Comparison of ENCODE assay signal across 6 fruit fly cellular contexts in the genomic region with DNA sequence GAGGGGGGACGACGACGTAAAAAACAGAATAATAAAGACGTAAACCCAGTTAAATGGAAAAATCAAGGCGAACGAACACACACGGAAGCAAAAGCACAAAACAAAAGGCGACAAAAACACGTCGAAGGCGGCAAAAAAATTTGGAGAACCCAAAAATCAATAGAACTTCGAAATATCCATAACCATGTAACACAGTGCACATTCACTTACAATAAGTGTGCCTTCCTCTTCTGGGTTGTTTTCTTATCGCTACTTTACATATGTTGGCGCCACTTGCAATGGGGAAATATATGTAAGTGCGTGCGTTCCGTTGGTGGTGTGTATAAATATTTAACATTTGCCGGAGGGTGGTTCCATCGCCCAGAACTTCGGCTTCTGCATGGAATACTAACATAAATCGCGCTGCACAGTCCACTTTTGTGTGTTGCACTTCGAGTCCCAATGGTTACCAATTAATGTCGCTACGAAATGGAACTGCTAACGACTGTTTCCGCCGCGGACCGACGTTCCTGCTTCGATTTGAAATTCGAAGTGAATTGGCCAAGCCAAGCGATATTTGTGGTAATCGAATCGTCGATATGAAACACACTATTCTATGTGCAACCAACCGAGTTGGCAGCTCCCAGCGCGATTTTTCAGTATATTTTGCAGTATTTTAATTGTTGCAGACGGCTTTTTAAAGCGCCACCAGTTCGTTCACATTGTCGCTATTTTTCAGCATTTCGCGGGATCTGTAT.
TF ChIP-seq lines count a peak whose summit lies in the region.

A gene (minus strand): TSS at position 542 of the 737 bp plus-strand sequence.
A gene (plus strand): TSS at position 665 of the 737 bp plus-strand sequence.

- TF ChIP-seq CTCF in S2 (optimal IDR thresholded peaks at IDR 0.05; lab: Kevin White, UChicago) = peak; percentile 45 to 51
- peak; percentile 67 for TF ChIP-seq CTCF in whole organism, embryonic (GFP tag; optimal IDR thresholded peaks at IDR 0.05; lab: Kevin White, UChicago)

TF ChIP-seq in whole organism, adult, 20 proteins besides CTCF, POLR2A, EP300 and RAD21 (continues in another document):
- TF ChIP-seq cic (GFP tag; optimal IDR thresholded peaks at IDR 0.05; lab: Kevin White, UChicago) (no peak), CG11617 (GFP tag; optimal IDR thresholded peaks at IDR 0.05; lab: Kevin White, UChicago) (no peak), CG33017 (tag; optimal IDR thresholded peaks at IDR 0.05; lab: Kevin White, UChicago) (no peak), tj (GFP tag; optimal IDR thresholded peaks at IDR 0.05; lab: Kevin White, UChicago) (no peak), bab1 (GFP tag; optimal IDR thresholded peaks at IDR 0.05; lab: Kevin White, UChicago) (peak; percentile 57), CG14711 (tag; optimal IDR thresholded peaks at IDR 0.05; lab: Kevin White, UChicago) (peak; percentile 9), CG1620 (GFP tag; optimal IDR thresholded peaks at IDR 0.05; lab: Kevin White, UChicago) (peak; percentile 28), ovo (GFP tag; optimal IDR thresholded peaks at IDR 0.05; lab: Kevin White, UChicago) (no peak), CG5204 (GFP tag; optimal IDR thresholded peaks at IDR 0.05; lab: Kevin White, UChicago) (no peak), kay (GFP tag; lab: Kevin White, UChicago; ENCODE audit: borderline replicate concordance) (no peak), pad (GFP tag; optimal IDR thresholded peaks at IDR 0.05; lab: Kevin White, UChicago) (peak; percentile 18), CG7101 (tag; optimal IDR thresholded peaks at IDR 0.05; lab: Kevin White, UChicago) (peak; percentile 30), toe (GFP tag; optimal IDR thresholded peaks at IDR 0.05; lab: Kevin White, UChicago) (no peak), Hr96 (GFP tag; optimal IDR thresholded peaks at IDR 0.05; lab: Kevin White, UChicago) (no peak), Mnt (GFP tag; optimal IDR thresholded peaks at IDR 0.05; lab: Kevin White, UChicago) (peak; percentile 19), Clk (GFP tag; optimal IDR thresholded peaks at IDR 0.05; lab: Kevin White, UChicago) (no peak)

TF ChIP-seq in whole organism, embryonic, 481 proteins besides CTCF, POLR2A, EP300 and RAD21 (continues in another document):
- no peak for TF ChIP-seq disco-r (GFP tag; optimal IDR thresholded peaks at IDR 0.05; lab: Kevin White, UChicago)
- 0 out of 2 replicates have a peak, but pooled peaks have one; percentile 30 for TF ChIP-seq peb (GFP tag; IDR thresholded peaks at IDR 0.05; lab: Robert Waterston, UW)
- 0 out of 2 replicates have a peak, but pooled peaks have one; percentile 9 for TF ChIP-seq CG32532 (GFP tag; IDR thresholded peaks at IDR 0.05; lab: Robert Waterston, UW)
- TF ChIP-seq Awh (GFP tag; IDR thresholded peaks at IDR 0.05; lab: Robert Waterston, UW) = no peak
- TF ChIP-seq Mad (GFP tag; optimal IDR thresholded peaks at IDR 0.05; lab: Kevin White, UChicago) = peak; percentile 25
- no peak for TF ChIP-seq CG1529 (GFP tag; optimal IDR thresholded peaks at IDR 0.05; lab: Kevin White, UChicago)
- peak; percentile 34 for TF ChIP-seq gro (GFP tag; optimal IDR thresholded peaks at IDR 0.05; lab: Kevin White, UChicago)
- peak; percentile 65; the same call in 2 of the 3 replicates for TF ChIP-seq CG11560 (tag; IDR thresholded peaks at IDR 0.05; lab: Robert Waterston, UW)
- peak; percentile 16 for TF ChIP-seq pum (GFP tag; optimal IDR thresholded peaks at IDR 0.05; lab: Kevin White, UChicago)
- no peak for TF ChIP-seq MTF-1 (GFP tag; optimal IDR thresholded peaks at IDR 0.05; lab: Kevin White, UChicago; ENCODE audit: borderline replicate concordance)
- TF ChIP-seq CG16779 (GFP tag; IDR thresholded peaks at IDR 0.05; lab: Robert Waterston, UW) = no peak
- TF ChIP-seq CG31224 (GFP tag; IDR thresholded peaks at IDR 0.05; lab: Robert Waterston, UW) = 0 out of 2 replicates have a peak, but pooled peaks have one; percentile 18
- TF ChIP-seq CG5180 (GFP tag; optimal IDR thresholded peaks at IDR 0.05; lab: Kevin White, UChicago) = no peak
- peak; percentile 30 for TF ChIP-seq CG2678 (tag; optimal IDR thresholded peaks at IDR 0.05; lab: Kevin White, UChicago)
- no peak for TF ChIP-seq tin (GFP tag; optimal IDR thresholded peaks at IDR 0.05; lab: Kevin White, UChicago)

TF ChIP-seq in whole organism, prepupa, 60 proteins besides CTCF, POLR2A, EP300 and RAD21 (continues in another document):
- TF ChIP-seq Lpt (GFP tag; optimal IDR thresholded peaks at IDR 0.05; lab: Kevin White, UChicago) (no peak), lz (GFP tag; optimal IDR thresholded peaks at IDR 0.05; lab: Kevin White, UChicago) (peak; percentile 45), CG6792 (GFP tag; optimal IDR thresholded peaks at IDR 0.05; lab: Kevin White, UChicago) (no peak), CG15336 (GFP tag; IDR thresholded peaks at IDR 0.05; lab: Robert Waterston, UW) (no peak), CG10669 (GFP tag; optimal IDR thresholded peaks at IDR 0.05; lab: Kevin White, UChicago) (peak; percentile 4), esn (GFP tag; optimal IDR thresholded peaks at IDR 0.05; lab: Kevin White, UChicago) (peak; percentile 4), Gug (GFP tag; IDR thresholded peaks at IDR 0.05; lab: Robert Waterston, UW) (no peak), dsx (GFP tag; optimal IDR thresholded peaks at IDR 0.05; lab: Kevin White, UChicago; ENCODE audit: poor library complexity, severe bottlenecking) (no peak), CG16779 (tag; optimal IDR thresholded peaks at IDR 0.05; lab: Kevin White, UChicago) (no peak), CG6854 (GFP tag; optimal IDR thresholded peaks at IDR 0.05; lab: Kevin White, UChicago) (peak; percentile 15), CG6808 (GFP tag; optimal IDR thresholded peaks at IDR 0.05; lab: Kevin White, UChicago) (no peak), CG3032 (tag; optimal IDR thresholded peaks at IDR 0.05; lab: Kevin White, UChicago) (no peak), Sox102F (GFP tag; optimal IDR thresholded peaks at IDR 0.05; lab: Kevin White, UChicago) (peak; percentile 5), CG34406 (GFP tag; optimal IDR thresholded peaks at IDR 0.05; lab: Kevin White, UChicago) (no peak), acj6 (GFP tag; optimal IDR thresholded peaks at IDR 0.05; lab: Kevin White, UChicago) (no peak), Sox15 (GFP tag; optimal IDR thresholded peaks at IDR 0.05; lab: Kevin White, UChicago) (no peak), CG3919 (GFP tag; optimal IDR thresholded peaks at IDR 0.05; lab: Kevin White, UChicago) (peak; percentile 37)

TF ChIP-seq in whole organism, pupa, 21 proteins besides CTCF, POLR2A, EP300 and RAD21 (continues in another document):
- TF ChIP-seq Pif1A (GFP tag; optimal IDR thresholded peaks at IDR 0.05; lab: Kevin White, UChicago) = peak; percentile 18
- no peak for TF ChIP-seq D1 (tag; optimal IDR thresholded peaks at IDR 0.05; lab: Kevin White, UChicago)
- TF ChIP-seq CG34367 (tag; optimal IDR thresholded peaks at IDR 0.05; lab: Kevin White, UChicago) = no peak
- no peak for TF ChIP-seq CG10348 (GFP tag; IDR thresholded peaks at IDR 0.05; lab: Robert Waterston, UW)
- 0 out of 2 replicates have a peak, but pooled peaks have one; percentile 6 for TF ChIP-seq CG12605 (GFP tag; IDR thresholded peaks at IDR 0.05; lab: Robert Waterston, UW)
- TF ChIP-seq CG32121 (GFP tag; IDR thresholded peaks at IDR 0.05; lab: Robert Waterston, UW) = no peak
- TF ChIP-seq Snoo (tag; optimal IDR thresholded peaks at IDR 0.05; lab: Kevin White, UChicago) = peak; percentile 21
- no peak for TF ChIP-seq CG15710 (tag; optimal IDR thresholded peaks at IDR 0.05; lab: Kevin White, UChicago)
- no peak for TF ChIP-seq CG14655 (GFP tag; optimal IDR thresholded peaks at IDR 0.05; lab: Kevin White, UChicago)
- TF ChIP-seq gl (tag; optimal IDR thresholded peaks at IDR 0.05; lab: Kevin White, UChicago) = no peak
- TF ChIP-seq EcR (GFP tag; optimal IDR thresholded peaks at IDR 0.05; lab: Kevin White, UChicago) = no peak
- no peak for TF ChIP-seq CG17806 (tag; optimal IDR thresholded peaks at IDR 0.05; lab: Kevin White, UChicago)
- no peak for TF ChIP-seq Pif1B (GFP tag; optimal IDR thresholded peaks at IDR 0.05; lab: Kevin White, UChicago)
- no peak for TF ChIP-seq CG8301 (tag; optimal IDR thresholded peaks at IDR 0.05; lab: Kevin White, UChicago)
- TF ChIP-seq fd96Ca (GFP tag; IDR thresholded peaks at IDR 0.05; lab: Robert Waterston, UW) = no peak; the same call in 2 of the 3 replicates
- no peak for TF ChIP-seq CG4496 (GFP tag; IDR thresholded peaks at IDR 0.05; lab: Robert Waterston, UW)
- peak; percentile 17; the same call in 1 of the 2 replicates for TF ChIP-seq Ets98B (GFP tag; IDR thresholded peaks at IDR 0.05; lab: Robert Waterston, UW)
- no peak for TF ChIP-seq CG8159 (tag; optimal IDR thresholded peaks at IDR 0.05; lab: Kevin White, UChicago)
- TF ChIP-seq CG13204 (GFP tag; optimal IDR thresholded peaks at IDR 0.05; lab: Kevin White, UChicago) = no peak

TF ChIP-seq in whole organism, wandering third instar larva, 38 proteins besides CTCF, POLR2A, EP300 and RAD21:
- peak; percentile 13 for TF ChIP-seq h (GFP tag; optimal IDR thresholded peaks at IDR 0.05; lab: Kevin White, UChicago)
- TF ChIP-seq Vsx2 (GFP tag; optimal IDR thresholded peaks at IDR 0.05; lab: Kevin White, UChicago; ENCODE audit: partially characterized antibody) = peak; percentile 26
- TF ChIP-seq OdsH (GFP tag; optimal IDR thresholded peaks at IDR 0.05; lab: Kevin White, UChicago) = peak; percentile 4
- no peak for TF ChIP-seq dmrt93B (GFP tag; optimal IDR thresholded peaks at IDR 0.05; lab: Kevin White, UChicago)
- no peak for TF ChIP-seq N (GFP tag; optimal IDR thresholded peaks at IDR 0.05; lab: Kevin White, UChicago)
- peak in 1 of 2 experiments; percentile 10 for TF ChIP-seq foxo (GFP tag; optimal IDR thresholded peaks at IDR 0.05; lab: Kevin White, UChicago)
- TF ChIP-seq brk (GFP tag; optimal IDR thresholded peaks at IDR 0.05; lab: Kevin White, UChicago) = no peak
- TF ChIP-seq Rel (GFP tag; optimal IDR thresholded peaks at IDR 0.05; lab: Kevin White, UChicago) = no peak
- peak; percentile 46 for TF ChIP-seq Rel (tag; optimal IDR thresholded peaks at IDR 0.05; lab: Kevin White, UChicago)
- TF ChIP-seq CG9705 (GFP tag; optimal IDR thresholded peaks at IDR 0.05; lab: Kevin White, UChicago) = no peak
- peak; percentile 69 for TF ChIP-seq Hr83 (GFP tag; optimal IDR thresholded peaks at IDR 0.05; lab: Kevin White, UChicago; ENCODE audit: poor library complexity, severe bottlenecking)
- TF ChIP-seq Dif (GFP tag; optimal IDR thresholded peaks at IDR 0.05; lab: Kevin White, UChicago; ENCODE audit: partially characterized antibody) = peak; percentile 26
- TF ChIP-seq CrebA (GFP tag; optimal IDR thresholded peaks at IDR 0.05; lab: Kevin White, UChicago; ENCODE audit: borderline replicate concordance) = no peak
- TF ChIP-seq Sp1 (GFP tag; optimal IDR thresholded peaks at IDR 0.05; lab: Kevin White, UChicago) = peak; percentile 18
- peak; percentile 3 for TF ChIP-seq Hnf4 (GFP tag; optimal IDR thresholded peaks at IDR 0.05; lab: Kevin White, UChicago)
- TF ChIP-seq br (GFP tag; optimal IDR thresholded peaks at IDR 0.05; lab: Kevin White, UChicago) = peak; percentile 10
- TF ChIP-seq HLH106 (tag; optimal IDR thresholded peaks at IDR 0.05; lab: Kevin White, UChicago) = peak; percentile 48
